Fruit fly (Drosophila melanogaster) whole organism, embryonic: ENCODE measurements around the gene Dyrk2.

Experiments used
- Ada2b ChIP-seq: fragments of 200-800 bp; sonication (Bioruptor generic); IDR thresholded peaks from 2 replicates; pipeline ENCODE4 v1.3.6; 2022; ENCODE audit warnings: missing biosample characterization, missing genetic modification characterization
- Awh ChIP-seq: fragments of 200-800 bp; sonication (Bioruptor generic); IDR thresholded peaks from 2 replicates; pipeline ENCODE4, ENCODE4 v1.3.6; 2022; ENCODE audit warnings: missing biosample characterization, missing genetic modification characterization
- Blimp-1 ChIP-seq: fragments of 200-800 bp; sonication (Bioruptor generic); optimal IDR thresholded peaks from 3 replicates; lab custom pipeline; 2018; ENCODE audit warnings: missing biosample characterization, missing genetic modification characterization, mild to moderate bottlenecking, moderate library complexity, missing genetic modification reagents
- CG1024 ChIP-seq: fragments of 200-800 bp; sonication (Bioruptor generic); IDR thresholded peaks from 2 replicates; pipeline ENCODE4 v1.3.6; 2022; ENCODE audit warnings: missing biosample characterization, missing genetic modification characterization
- CG10366 ChIP-seq: fragments of 200-800 bp; sonication (Bioruptor generic); IDR thresholded peaks from 2 replicates; pipeline ENCODE4 v1.3.6; 2022; ENCODE audit warnings: missing biosample characterization, missing genetic modification characterization
- CG10959 ChIP-seq: fragments of 200-800 bp; sonication (Bioruptor generic); IDR thresholded peaks from 2 replicates; pipeline ENCODE4 v1.3.6; 2022; ENCODE audit warnings: missing biosample characterization, missing genetic modification characterization
- CG11398 ChIP-seq: fragments of 200-800 bp; sonication (Bioruptor generic); optimal IDR thresholded peaks from 2 replicates; lab custom pipeline; 2016; ENCODE audit warnings: missing biosample characterization, missing genetic modification characterization
- CG11456 ChIP-seq: fragments of 200-800 bp; sonication (Bioruptor generic); IDR thresholded peaks from 3 replicates; pipeline ENCODE4 v1.3.6; 2022; ENCODE audit warnings: missing biosample characterization, missing genetic modification characterization
- CG12104 ChIP-seq: fragments of 200-800 bp; sonication (Bioruptor generic); optimal IDR thresholded peaks from 3 replicates; lab custom pipeline; 2016; ENCODE audit warnings: missing biosample characterization, missing genetic modification characterization
- CG15011 ChIP-seq: fragments of 200-800 bp; sonication (Bioruptor generic); optimal IDR thresholded peaks from 3 replicates; lab custom pipeline; 2018; ENCODE audit warnings: missing biosample characterization, mild to moderate bottlenecking, missing genetic modification characterization
- CG15696 ChIP-seq: fragments of 200-800 bp; sonication (Bioruptor generic); optimal IDR thresholded peaks from 2 replicates; lab custom pipeline; 2019; ENCODE audit warnings: missing biosample characterization, mild to moderate bottlenecking, missing genetic modification characterization, moderate library complexity
- CG2199 ChIP-seq: fragments of 200-800 bp; sonication (Bioruptor generic); IDR thresholded peaks from 3 replicates; pipeline ENCODE4 v1.3.6; 2022; ENCODE audit warnings: missing biosample characterization, missing genetic modification characterization
- CG31388 ChIP-seq: fragments of 200-800 bp; sonication (Bioruptor generic); optimal IDR thresholded peaks from 2 replicates; lab custom pipeline; 2016; ENCODE audit warnings: missing biosample characterization, missing genetic modification characterization
- CG3163 ChIP-seq: fragments of 200-800 bp; sonication (Bioruptor generic); optimal IDR thresholded peaks from 3 replicates; lab custom pipeline; 2016; ENCODE audit warnings: missing biosample characterization, missing genetic modification characterization
- CG32532 ChIP-seq: fragments of 200-800 bp; sonication (Bioruptor generic); IDR thresholded peaks from 2 replicates; pipeline ENCODE4 v1.3.6; 2022; ENCODE audit warnings: missing biosample characterization, missing genetic modification characterization
- CG32772 ChIP-seq: fragments of 200-800 bp; sonication (Bioruptor generic); IDR thresholded peaks from 2 replicates; pipeline ENCODE4 v1.3.6; 2022; ENCODE audit warnings: missing biosample characterization, missing genetic modification characterization
- CG5180 ChIP-seq: fragments of 200-800 bp; sonication (Bioruptor generic); optimal IDR thresholded peaks from 3 replicates; lab custom pipeline; 2017; ENCODE audit warnings: missing biosample characterization, missing genetic modification characterization, mild to moderate bottlenecking, moderate library complexity, missing genetic modification reagents
- CG5245 ChIP-seq: fragments of 200-800 bp; sonication (Bioruptor generic); optimal IDR thresholded peaks from 3 replicates; lab custom pipeline; 2016; ENCODE audit warnings: missing biosample characterization, missing genetic modification characterization
- Camta ChIP-seq: fragments of 200-800 bp; sonication (Bioruptor generic); optimal IDR thresholded peaks from 2 replicates; lab custom pipeline; 2016; ENCODE audit warnings: missing biosample characterization, missing genetic modification characterization
- Dref ChIP-seq: fragments of 200-800 bp; sonication (Bioruptor generic); IDR thresholded peaks from 2 replicates; pipeline ENCODE4 v1.3.6; 2022; ENCODE audit warnings: missing biosample characterization, missing genetic modification characterization
- Drgx ChIP-seq: fragments of 200-800 bp; sonication (Bioruptor generic); IDR thresholded peaks from 2 replicates; pipeline ENCODE4 v1.3.6; 2022; ENCODE audit warnings: missing biosample characterization, missing genetic modification characterization
- Ets65A ChIP-seq: fragments of 200-800 bp; sonication (Bioruptor generic); peaks from one replicate; lab custom pipeline; 2016; ENCODE audit warnings: missing biosample characterization, missing genetic modification characterization
- Ets97D ChIP-seq: fragments of 200-800 bp; sonication (Bioruptor generic); optimal IDR thresholded peaks from 3 replicates; lab custom pipeline; 2016; ENCODE audit warnings: missing biosample characterization, missing genetic modification characterization
- HLH3B ChIP-seq: fragments of 200-800 bp; sonication (Bioruptor generic); IDR thresholded peaks from 2 replicates; pipeline ENCODE4 v1.3.6; 2022; ENCODE audit warnings: missing biosample characterization, missing genetic modification characterization
- HLH54F ChIP-seq: fragments of 200-800 bp; sonication (Bioruptor generic); optimal IDR thresholded peaks from 3 replicates; lab custom pipeline; 2016; ENCODE audit warnings: missing biosample characterization, missing genetic modification characterization
- Hand ChIP-seq: fragments of 200-800 bp; sonication (Bioruptor generic); optimal IDR thresholded peaks from 2 replicates; lab custom pipeline; 2017; ENCODE audit warnings: mild to moderate bottlenecking, missing biosample characterization, missing genetic modification reagents, missing genetic modification characterization
- Hmr ChIP-seq: fragments of 200-800 bp; sonication (Bioruptor generic); optimal IDR thresholded peaks from 3 replicates; lab custom pipeline; 2017; ENCODE audit warnings: mild to moderate bottlenecking, missing biosample characterization, missing genetic modification reagents, missing genetic modification characterization
- Hr78 ChIP-seq, 2 experiments: fragments of 200-800 bp in 1 of 2; fragments of >200 bp in 1 of 2; sonication (Bioruptor generic) in 1 of 2; optimal IDR thresholded peaks; 2 replicates each; lab custom pipeline; 2017 to 2019; ENCODE audit warnings: missing biosample characterization in 2 of 2, missing genetic modification characterization in 2 of 2, mild to moderate bottlenecking in 1 of 2, moderate library complexity in 1 of 2
- Kr ChIP-seq: fragments of 200-800 bp; sonication (Bioruptor generic); optimal IDR thresholded peaks from 2 replicates; lab custom pipeline; 2017; ENCODE audit warnings: missing biosample characterization, mild to moderate bottlenecking, missing genetic modification characterization
- MBD-R2 ChIP-seq: fragments of 200-800 bp; sonication (Bioruptor generic); IDR thresholded peaks from 2 replicates; pipeline ENCODE4 v1.3.6; 2022; ENCODE audit warnings: missing biosample characterization, missing genetic modification characterization
- Mes4 ChIP-seq: fragments of 200-800 bp; sonication (Bioruptor generic); optimal IDR thresholded peaks from 2 replicates; lab custom pipeline; 2016; ENCODE audit warnings: missing biosample characterization, missing genetic modification characterization
- NK7.1 ChIP-seq: fragments of 200-800 bp; sonication (Bioruptor generic); optimal IDR thresholded peaks from 3 replicates; lab custom pipeline; 2016; ENCODE audit warnings: missing biosample characterization, missing genetic modification characterization
- Nf-YA ChIP-seq: fragments of 200-800 bp; sonication (Bioruptor generic); IDR thresholded peaks from 2 replicates; pipeline ENCODE4 v1.3.6; 2022; ENCODE audit warnings: missing biosample characterization, missing genetic modification characterization
- Rfx ChIP-seq: fragments of 200-800 bp; sonication (Bioruptor generic); IDR thresholded peaks from 2 replicates; pipeline ENCODE4 v1.3.6; 2022; ENCODE audit warnings: missing biosample characterization, missing genetic modification characterization
- ato ChIP-seq: fragments of 200-800 bp; sonication (Bioruptor generic); IDR thresholded peaks from 2 replicates; pipeline ENCODE4 v1.3.6; 2022; ENCODE audit warnings: missing biosample characterization, missing genetic modification characterization; ENCODE audit not compliant: partially characterized antibody
- bcd ChIP-seq: fragments of 200-800 bp; sonication (Bioruptor generic); optimal IDR thresholded peaks from 2 replicates; lab custom pipeline; 2017; ENCODE audit warnings: missing biosample characterization, mild to moderate bottlenecking, missing genetic modification characterization
- cad ChIP-seq: fragments of >200 bp; optimal IDR thresholded peaks from 2 replicates; lab custom pipeline; 2017; ENCODE audit warnings: missing biosample characterization, missing genetic modification characterization
- cato ChIP-seq: fragments of 200-800 bp; sonication (Bioruptor generic); optimal IDR thresholded peaks from 2 replicates; lab custom pipeline; 2016; ENCODE audit warnings: missing biosample characterization, missing genetic modification characterization, borderline replicate concordance
- chn ChIP-seq: fragments of 200-800 bp; sonication (Bioruptor generic); optimal IDR thresholded peaks from 2 replicates; lab custom pipeline; 2016; ENCODE audit warnings: missing biosample characterization, missing genetic modification characterization
- ems ChIP-seq: fragments of 200-800 bp; sonication (Bioruptor generic); optimal IDR thresholded peaks from 3 replicates; lab custom pipeline; 2016; ENCODE audit warnings: missing biosample characterization, missing genetic modification characterization
- fd96Cb ChIP-seq: fragments of 200-800 bp; sonication (Bioruptor generic); optimal IDR thresholded peaks from 2 replicates; lab custom pipeline; 2018; ENCODE audit warnings: missing biosample characterization, mild to moderate bottlenecking, missing genetic modification characterization, moderate library complexity
- gcm ChIP-seq: fragments of 200-800 bp; sonication (Bioruptor generic); optimal IDR thresholded peaks from 2 replicates; lab custom pipeline; 2019; ENCODE audit warnings: missing biosample characterization, mild to moderate bottlenecking, missing genetic modification characterization, moderate library complexity
- gfzf ChIP-seq: fragments of 200-800 bp; sonication (Bioruptor generic); optimal IDR thresholded peaks from 2 replicates; lab custom pipeline; 2016; ENCODE audit warnings: missing biosample characterization, mild to moderate bottlenecking, missing genetic modification characterization, moderate library complexity
- h ChIP-seq: fragments of >200 bp; optimal IDR thresholded peaks from 2 replicates; lab custom pipeline; 2017
- jing ChIP-seq: fragments of 200-800 bp; sonication (Bioruptor generic); optimal IDR thresholded peaks from 2 replicates; lab custom pipeline; 2018; ENCODE audit warnings: missing biosample characterization, mild to moderate bottlenecking, missing genetic modification characterization
- lola ChIP-seq, 3 experiments: fragments of >200 bp in 2 of 3; fragments of 200-800 bp in 1 of 3; sonication (Bioruptor generic) in 1 of 3; optimal IDR thresholded peaks; 2 replicates each; lab custom pipeline; 2017 to 2019; ENCODE audit warnings: missing biosample characterization in 3 of 3, missing genetic modification characterization in 3 of 3, mild to moderate bottlenecking in 1 of 3, moderate library complexity in 1 of 3
- schlank ChIP-seq: fragments of 200-800 bp; sonication (Bioruptor generic); optimal IDR thresholded peaks from 2 replicates; lab custom pipeline; 2018; ENCODE audit warnings: missing biosample characterization, mild to moderate bottlenecking, missing genetic modification characterization
- sd ChIP-seq: fragments of 200-800 bp; sonication (Bioruptor generic); optimal IDR thresholded peaks from 3 replicates; lab custom pipeline; 2018; ENCODE audit warnings: missing biosample characterization, mild to moderate bottlenecking, missing genetic modification characterization, moderate library complexity
- sug ChIP-seq: fragments of 200-800 bp; optimal IDR thresholded peaks from 2 replicates; lab custom pipeline; 2019; ENCODE audit warnings: missing biosample characterization, mild to moderate bottlenecking, missing genetic modification characterization, moderate library complexity
- tap ChIP-seq: fragments of 200-800 bp; optimal IDR thresholded peaks from 3 replicates; lab custom pipeline; 2019; ENCODE audit warnings: missing biosample characterization, mild to moderate bottlenecking, missing genetic modification characterization, moderate library complexity
- tna ChIP-seq: fragments of 200-800 bp; sonication (Bioruptor generic); IDR thresholded peaks from 2 replicates; pipeline ENCODE4 v1.3.6; 2022; ENCODE audit warnings: missing biosample characterization, missing genetic modification characterization; ENCODE audit not compliant: partially characterized antibody

The Dyrk2 gene

dm6 chr2L:14207134-14207533, 26.8 kb downstream of the Dyrk2 start (continued):
- TF ChIP-seq Ada2b = no peak
- no peak for TF ChIP-seq CG10366 (GFP tag; lab: Robert Waterston, UW)
- no peak for TF ChIP-seq Hand (GFP tag; lab: Kevin White, UChicago)
- no peak for TF ChIP-seq jing (GFP tag; lab: Kevin White, UChicago)
- no peak for TF ChIP-seq gfzf (GFP tag; lab: Kevin White, UChicago)
- no peak for TF ChIP-seq CG11398 (GFP tag; lab: Kevin White, UChicago)
- no peak for TF ChIP-seq fd96Cb (tag; lab: Kevin White, UChicago)
- TF ChIP-seq Hmr (GFP tag; lab: Kevin White, UChicago) = no peak
- TF ChIP-seq Hr78 (GFP tag; optimal IDR thresholded peaks at IDR 0.05; lab: Kevin White, UChicago) = peak in 1 of 2 experiments; percentile 46
- TF ChIP-seq CG32532 = no peak
- no peak for TF ChIP-seq gcm (GFP tag; lab: Kevin White, UChicago)
- no peak for TF ChIP-seq CG12104 (GFP tag; lab: Kevin White, UChicago)
- no peak for TF ChIP-seq CG31388
- TF ChIP-seq Camta (GFP tag; lab: Kevin White, UChicago) = no peak
- TF ChIP-seq CG5180 = no peak
- TF ChIP-seq CG1024 (GFP tag; lab: Robert Waterston, UW) = no peak
- TF ChIP-seq Ets65A (GFP tag; lab: Kevin White, UChicago) = no peak
- TF ChIP-seq HLH54F = no peak
- TF ChIP-seq Ets97D (GFP tag; lab: Kevin White, UChicago) = no peak

- TF ChIP-seq Drgx (GFP tag; lab: Robert Waterston, UW) (no peak), Kr (GFP tag; lab: Kevin White, UChicago) (no peak), sug (no peak), tap (tag; lab: Kevin White, UChicago) (no peak), NK7.1 (no peak), tna (GFP tag; lab: Robert Waterston, UW) (no peak), CG32772 (no peak), Rfx (peak; percentile 36; the same call in 1 of the 2 replicates), CG2199 (GFP tag; lab: Robert Waterston, UW) (0 out of 3 replicates have a peak, but pooled peaks have one; percentile 70), CG32532 (no peak), CG3163 (GFP tag; lab: Kevin White, UChicago) (no peak), HLH3B (GFP tag; lab: Robert Waterston, UW) (no peak), chn (GFP tag; lab: Kevin White, UChicago) (no peak), CG5245 (GFP tag; lab: Kevin White, UChicago) (no peak), sd (tag; lab: Kevin White, UChicago) (peak; percentile 14), CG15011 (no peak), schlank (no peak), h (lab: Kevin White, UChicago) (no peak), bcd (GFP tag; lab: Kevin White, UChicago) (no peak), CG15696 (tag; lab: Kevin White, UChicago) (no peak), cato (GFP tag; lab: Kevin White, UChicago) (no peak), lola (GFP tag; optimal IDR thresholded peaks at IDR 0.05; lab: Kevin White, UChicago) (no peak), Dref (GFP tag; lab: Robert Waterston, UW) (no peak), MBD-R2 (GFP tag; lab: Robert Waterston, UW) (no peak), ato (no peak), Nf-YA (no peak), CG11456 (GFP tag; lab: Robert Waterston, UW) (no peak), Mes4 (GFP tag; lab: Kevin White, UChicago) (no peak), CG10959 (GFP tag; lab: Robert Waterston, UW) (no peak), Blimp-1 (GFP tag; lab: Kevin White, UChicago) (peak; percentile 9), ems (no peak), CG10366 (GFP tag; lab: Robert Waterston, UW) (no peak), cad (GFP tag; lab: Kevin White, UChicago) (no peak), Awh (0 out of 2 replicates have a peak, but pooled peaks have one; percentile 30)
Measured at dm6 chr2L:14203798-14204398, 30.0 kb downstream of the Dyrk2 start.
